Worm (Caenorhabditis elegans) whole organism, early embryonic: ENCODE data around the gene clec-8.

Experiments
- B0310.2 ChIP-seq: sonication (generic microtip); optimal IDR thresholded peaks from 2 replicates; lab custom pipeline; 2016; ENCODE audit warnings: mild to moderate bottlenecking, missing genetic modification characterization, missing compliant biosample characterization
- F13C5.2 ChIP-seq: sonication (generic microtip); optimal IDR thresholded peaks from 2 replicates; lab custom pipeline; 2017; ENCODE audit warnings: mild to moderate bottlenecking, missing genetic modification characterization, inconsistent platforms, missing compliant biosample characterization
- aly-1 ChIP-seq: sonication (generic microtip); optimal IDR thresholded peaks from 2 replicates; lab custom pipeline; 2016; ENCODE audit warnings: missing genetic modification characterization, missing compliant biosample characterization
- ama-1 ChIP-seq: fragments of 150-350 bp; optimal IDR thresholded peaks from 2 replicates; lab custom pipeline; 2014
- ceh-13 ChIP-seq: fragments of 200-800 bp; sonication (Bioruptor generic); optimal IDR thresholded peaks from 2 replicates; lab custom pipeline; 2018; ENCODE audit warnings: mild to moderate bottlenecking, missing genetic modification characterization, missing compliant biosample characterization
- ceh-36 ChIP-seq: sonication (generic microtip); optimal IDR thresholded peaks from 2 replicates; lab custom pipeline; 2016; ENCODE audit warnings: missing genetic modification characterization, inconsistent platforms, missing compliant biosample characterization
- flt-1 ChIP-seq: fragments of 200-800 bp; sonication (Bioruptor generic); IDR thresholded peaks from 2 replicates; pipeline ENCODE4 v1.3.6; 2022; ENCODE audit warnings: missing genetic modification characterization, missing compliant biosample characterization
- hmg-4 ChIP-seq: fragments of 200-800 bp; sonication (Bioruptor generic); optimal IDR thresholded peaks from 2 replicates; lab custom pipeline; 2018; ENCODE audit warnings: mild to moderate bottlenecking, missing genetic modification characterization, missing compliant biosample characterization
- pes-1 ChIP-seq: fragments of 200-800 bp; sonication (Bioruptor generic); IDR thresholded peaks from 2 replicates; pipeline ENCODE4 v1.3.6; 2022; ENCODE audit warnings: missing genetic modification reagents, missing genetic modification characterization, missing compliant biosample characterization
- scrt-1 ChIP-seq: fragments of 200-800 bp; sonication (Bioruptor generic); IDR thresholded peaks from 2 replicates; pipeline ENCODE4 v1.3.6; 2022; ENCODE audit warnings: missing genetic modification characterization, missing compliant biosample characterization
- sea-1 ChIP-seq: fragments of 200-800 bp; sonication (Bioruptor generic); conservative IDR thresholded peaks from 2 replicates; pipeline ENCODE4 v1.3.6; 2022; ENCODE audit warnings: missing genetic modification characterization, missing compliant biosample characterization
- tbx-11 ChIP-seq: fragments of 200-800 bp; sonication (Bioruptor generic); IDR thresholded peaks from 2 replicates; pipeline ENCODE4 v1.3.6; 2022; ENCODE audit warnings: missing genetic modification characterization, missing compliant biosample characterization
- tbx-37 ChIP-seq: fragments of 200-800 bp; sonication (Bioruptor generic); conservative IDR thresholded peaks from 2 replicates; pipeline ENCODE4 v1.3.6; 2022; ENCODE audit warnings: missing genetic modification reagents, missing genetic modification characterization, missing compliant biosample characterization
- tra-4 ChIP-seq: sonication (generic microtip); optimal IDR thresholded peaks from 2 replicates; lab custom pipeline; 2017; ENCODE audit warnings: missing genetic modification characterization, missing compliant biosample characterization

DNA sequence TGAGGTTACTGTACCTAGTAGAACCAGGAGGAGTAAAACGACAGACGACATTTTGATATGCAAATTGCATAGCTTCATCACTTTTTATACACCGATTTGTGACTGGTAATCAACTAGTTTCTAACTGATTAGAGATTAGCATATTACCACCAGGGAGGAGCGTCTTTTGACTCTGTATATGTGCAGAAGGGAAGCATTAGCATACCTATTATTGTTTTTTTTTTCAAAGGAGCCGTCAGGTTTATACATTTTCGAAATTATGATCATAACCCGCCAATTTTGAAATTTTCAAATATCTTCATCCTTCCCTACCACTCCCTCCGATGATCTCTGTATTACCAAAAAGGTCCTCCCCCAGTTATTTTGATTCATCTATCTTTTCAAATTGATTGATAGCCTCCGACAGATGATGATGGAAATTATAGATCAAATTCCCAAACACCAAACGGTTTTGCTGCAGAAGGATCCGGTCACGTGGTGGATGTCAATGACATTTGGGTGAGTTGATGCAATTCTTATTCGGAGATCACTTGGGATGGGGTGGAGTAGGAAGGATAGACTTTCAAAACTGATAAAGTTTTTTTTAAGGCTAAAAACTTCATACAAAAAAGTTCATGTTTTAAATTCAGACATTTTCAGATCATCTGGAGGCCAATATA, 44.2 kb upstream of the clec-8 start, which contains the start of gene nspe-8:
- TF ChIP-seq tra-4 (tag; lab: Kevin White, UChicago) (no peak), ama-1 (lab: Kevin White, UChicago) (no peak), scrt-1 (no peak), tbx-11 (GFP tag; lab: Robert Waterston, UW) (no peak), B0310.2 (tag; lab: Kevin White, UChicago) (no peak), tbx-37 (no peak), ceh-36 (tag; lab: Kevin White, UChicago) (no peak), sea-1 (no peak), pes-1 (GFP tag; lab: Robert Waterston, UW) (no peak), ceh-13 (GFP tag; lab: Kevin White, UChicago) (no peak), F13C5.2 (tag; lab: Kevin White, UChicago) (no peak), hmg-4 (no peak), flt-1 (GFP tag; lab: Robert Waterston, UW) (no peak), aly-1 (tag; lab: Kevin White, UChicago) (no peak)
